Fruit fly (Drosophila melanogaster): ENCODE results near the gene CG33281.

Gene CG33281

dm6 chr2L:3371340-3371739 lies 47.3 kb downstream of the CG33281 start:
- TF ChIP-seq CG8478 (optimal IDR thresholded peaks at IDR 0.05) (no peak), CTCF (optimal IDR thresholded peaks at IDR 0.05) (no peak)

DNA sequence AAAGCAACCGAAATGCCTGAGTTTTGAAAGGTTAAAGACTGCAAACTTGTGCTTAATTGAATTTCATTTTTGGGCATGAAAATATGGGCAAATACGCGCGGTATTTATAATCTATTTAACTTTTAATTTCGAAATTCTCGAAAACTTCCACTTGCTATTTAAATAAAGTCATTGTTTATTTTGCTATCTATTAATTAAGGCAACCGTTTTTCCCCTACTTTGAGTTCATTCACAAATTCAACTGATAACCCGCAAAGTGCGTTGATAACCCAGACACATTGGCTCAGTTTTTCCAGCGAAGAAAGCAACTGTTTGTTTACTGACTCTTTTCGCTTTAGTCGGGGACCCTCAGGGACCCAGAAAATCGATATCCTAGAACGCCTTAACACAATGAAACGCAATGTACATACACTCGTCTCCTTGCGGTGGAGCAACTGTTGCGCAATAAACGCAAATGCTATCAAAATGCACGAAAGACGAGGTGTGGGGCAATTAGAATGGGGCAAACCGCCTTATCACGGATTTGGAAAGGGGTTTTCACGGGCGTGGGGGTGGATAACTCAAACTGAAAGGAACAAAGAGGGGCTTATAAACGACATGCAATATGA lies 47.8 kb downstream of the CG33281 start:
- TF ChIP-seq CTCF (optimal IDR thresholded peaks at IDR 0.05) (no peak), CG8478 (optimal IDR thresholded peaks at IDR 0.05) (no peak)

dm6 chr2L:3372483-3372929 lies 48.5 kb downstream of the CG33281 start:
- TF ChIP-seq CG8478 (optimal IDR thresholded peaks at IDR 0.05) (no peak), CTCF (optimal IDR thresholded peaks at IDR 0.05) (peak in 1 of 2 experiments; percentile 30)

DNA sequence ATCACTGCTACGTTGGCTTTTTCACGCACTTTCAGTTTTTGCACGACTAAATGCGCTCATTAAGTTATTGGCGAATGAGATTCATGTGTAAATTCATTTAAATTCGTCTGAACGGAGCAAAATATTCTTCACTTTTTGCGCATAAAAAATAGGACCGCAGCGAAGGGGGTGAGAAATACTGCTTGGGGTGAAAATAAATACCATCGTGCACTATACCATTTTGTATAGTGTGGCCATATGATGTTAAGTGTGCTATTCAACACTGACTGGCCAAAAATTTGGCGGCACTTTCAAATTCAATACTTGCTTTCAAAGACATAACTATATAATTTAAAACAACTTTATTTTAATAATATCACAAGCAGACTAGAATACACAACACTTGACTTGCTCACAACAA lies 49.2 kb downstream of the CG33281 start, which contains the start of gene GramD1B:
GramD1B (minus strand) TSS at position 131 of the 400 bp plus-strand sequence.
- TF ChIP-seq CTCF (optimal IDR thresholded peaks at IDR 0.05) (peak in 1 of 2 experiments; percentile 7), CG8478 (optimal IDR thresholded peaks at IDR 0.05) (no peak)

DNA sequence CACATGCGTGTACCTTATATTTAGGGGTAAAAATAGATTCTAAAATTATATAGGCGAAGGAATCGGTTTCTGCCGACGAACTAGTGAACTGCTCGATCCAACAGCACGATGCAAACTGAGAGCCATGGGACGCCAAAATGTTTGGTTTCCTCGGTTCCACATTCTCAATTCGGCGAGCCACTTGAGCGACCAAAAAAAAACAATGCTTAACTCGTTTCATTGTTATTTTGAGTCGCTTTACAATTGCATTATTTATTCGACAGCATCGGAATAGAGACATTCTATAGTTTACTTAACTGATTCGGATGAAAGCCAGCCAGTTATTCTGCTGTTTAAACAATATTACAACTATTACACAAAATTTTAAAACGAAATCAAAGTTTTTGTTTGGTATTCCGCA lies 51.6 kb downstream of the CG33281 start, which contains the start of gene CG15412:
CG15412 (minus strand) TSS at position 101 of the 400 bp plus-strand sequence.
- TF ChIP-seq CG8478 (optimal IDR thresholded peaks at IDR 0.05), result no peak
- no peak for TF ChIP-seq CTCF (optimal IDR thresholded peaks at IDR 0.05)
